Fruit fly (Drosophila melanogaster) whole organism, pupa: Measurements from ENCODE around the gene CG9427.

Experiments
- CG10348 ChIP-seq: fragments of 200-800 bp; sonication (Bioruptor generic); IDR thresholded peaks from 2 replicates; pipeline ENCODE4 v1.3.6; 2022; ENCODE audit warnings: missing biosample characterization, missing genetic modification characterization
- CG12605 ChIP-seq: fragments of 200-800 bp; sonication (Bioruptor generic); IDR thresholded peaks from 2 replicates; pipeline ENCODE4 v1.3.6; 2022; ENCODE audit warnings: missing biosample characterization, missing genetic modification characterization
- CG13204 ChIP-seq: fragments of 200-800 bp; sonication (Bioruptor generic); optimal IDR thresholded peaks from 2 replicates; lab custom pipeline; 2018; ENCODE audit warnings: missing biosample characterization, mild to moderate bottlenecking, missing genetic modification characterization, moderate library complexity
- CG14655 ChIP-seq: fragments of 200-800 bp; sonication (Bioruptor generic); optimal IDR thresholded peaks from 3 replicates; lab custom pipeline; 2017; ENCODE audit warnings: mild to moderate bottlenecking, missing biosample characterization, missing genetic modification reagents, missing genetic modification characterization
- CG15710 ChIP-seq: fragments of 200-800 bp; sonication (Bioruptor generic); optimal IDR thresholded peaks from 2 replicates; lab custom pipeline; 2018; ENCODE audit warnings: missing biosample characterization, mild to moderate bottlenecking, missing genetic modification characterization, moderate library complexity
- CG17806 ChIP-seq: fragments of 200-800 bp; sonication (Bioruptor generic); optimal IDR thresholded peaks from 2 replicates; lab custom pipeline; 2018; ENCODE audit warnings: missing biosample characterization, mild to moderate bottlenecking, missing genetic modification characterization, moderate library complexity
- CG32121 ChIP-seq: fragments of 200-800 bp; sonication (Bioruptor generic); IDR thresholded peaks from 2 replicates; pipeline ENCODE4 v1.3.6; 2022; ENCODE audit warnings: missing biosample characterization, missing genetic modification characterization
- CG34367 ChIP-seq: fragments of 200-800 bp; sonication (Bioruptor generic); optimal IDR thresholded peaks from 2 replicates; lab custom pipeline; 2018; ENCODE audit warnings: missing biosample characterization, mild to moderate bottlenecking, missing genetic modification characterization
- CG4496 ChIP-seq: fragments of 200-800 bp; sonication (Bioruptor generic); IDR thresholded peaks from 3 replicates; pipeline ENCODE4 v1.3.6; 2022; ENCODE audit warnings: missing biosample characterization, missing genetic modification characterization
- CG8159 ChIP-seq: fragments of 200-800 bp; sonication (Bioruptor generic); optimal IDR thresholded peaks from 3 replicates; lab custom pipeline; 2018; ENCODE audit warnings: missing biosample characterization, mild to moderate bottlenecking, missing genetic modification characterization, moderate library complexity
- CG8301 ChIP-seq: fragments of 200-800 bp; sonication (Bioruptor generic); optimal IDR thresholded peaks from 2 replicates; lab custom pipeline; 2018; ENCODE audit warnings: missing biosample characterization, mild to moderate bottlenecking, missing genetic modification characterization
- CG9948 ChIP-seq: fragments of 200-800 bp; sonication (Bioruptor generic); optimal IDR thresholded peaks from 2 replicates; lab custom pipeline; 2018; ENCODE audit warnings: missing biosample characterization, mild to moderate bottlenecking, missing genetic modification characterization, moderate library complexity
- D1 ChIP-seq: fragments of 200-800 bp; sonication (Bioruptor generic); optimal IDR thresholded peaks from 2 replicates; lab custom pipeline; 2018; ENCODE audit warnings: missing biosample characterization, mild to moderate bottlenecking, missing genetic modification characterization, moderate library complexity
- EcR ChIP-seq: fragments of 200-800 bp; sonication (Bioruptor generic); optimal IDR thresholded peaks from 3 replicates; lab custom pipeline; 2019; ENCODE audit warnings: missing biosample characterization, missing genetic modification characterization, mild to moderate bottlenecking, moderate library complexity, missing genetic modification reagents
- Ets98B ChIP-seq: fragments of 200-800 bp; sonication (Bioruptor generic); IDR thresholded peaks from 2 replicates; pipeline ENCODE4 v1.3.6; 2022; ENCODE audit warnings: missing biosample characterization, missing genetic modification characterization
- Pif1A ChIP-seq: fragments of 200-800 bp; sonication (Bioruptor generic); optimal IDR thresholded peaks from 3 replicates; lab custom pipeline; 2016; ENCODE audit warnings: missing biosample characterization, missing genetic modification characterization
- Pif1B ChIP-seq: fragments of 200-800 bp; sonication (Bioruptor generic); optimal IDR thresholded peaks from 3 replicates; lab custom pipeline; 2016; ENCODE audit warnings: missing biosample characterization, missing genetic modification characterization
- Snoo ChIP-seq: fragments of 200-800 bp; sonication (Bioruptor generic); optimal IDR thresholded peaks from 3 replicates; lab custom pipeline; 2017; ENCODE audit warnings: missing biosample characterization, mild to moderate bottlenecking, missing genetic modification characterization, inconsistent platforms
- fd96Ca ChIP-seq: fragments of 200-800 bp; sonication (Bioruptor generic); IDR thresholded peaks from 3 replicates; pipeline ENCODE4 v1.3.6; 2022; ENCODE audit warnings: missing biosample characterization, missing genetic modification characterization
- gl ChIP-seq: fragments of 200-800 bp; sonication (Bioruptor generic); optimal IDR thresholded peaks from 2 replicates; lab custom pipeline; 2018; ENCODE audit warnings: missing biosample characterization, mild to moderate bottlenecking, missing genetic modification characterization
- rn ChIP-seq: fragments of 200-800 bp; sonication (Bioruptor generic); IDR thresholded peaks from 2 replicates; pipeline ENCODE4 v1.3.6; 2022; ENCODE audit warnings: missing biosample characterization, missing genetic modification characterization

CG9427 gene

dm6 chr3R:9594839-9595238, 31.9 kb downstream of the CG9427 start:
- TF ChIP-seq CG32121: peak; percentile 24; the same call in 1 of the 2 replicates
- TF ChIP-seq D1 (tag; lab: Kevin White, UChicago): no peak
- TF ChIP-seq rn (GFP tag; lab: Robert Waterston, UW): 0 out of 2 replicates have a peak, but pooled peaks have one; percentile 29
- TF ChIP-seq CG12605: peak; percentile 19; the same call in 1 of the 2 replicates
- no peak; the same call in 1 of the 2 replicates for TF ChIP-seq Ets98B (GFP tag; lab: Robert Waterston, UW)
- peak; percentile 66; the same call in 1 of the 3 replicates for TF ChIP-seq fd96Ca

DNA sequence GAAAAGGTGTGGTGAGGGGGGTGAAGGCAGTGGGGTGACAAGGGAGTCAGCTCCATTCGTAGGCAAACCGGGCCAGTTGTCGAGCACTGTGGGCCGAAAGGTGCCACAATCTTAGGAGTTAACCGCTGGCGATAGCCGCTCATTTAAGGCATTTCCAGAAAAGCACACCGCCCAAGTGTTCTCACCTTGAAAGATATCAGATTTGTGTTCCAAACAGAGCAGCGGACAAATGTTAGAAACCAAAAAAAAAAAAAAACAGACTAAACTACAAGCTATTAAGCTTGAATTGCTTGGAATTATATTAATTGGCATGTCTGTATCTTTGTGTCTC, 32.5 kb downstream of the CG9427 start:
- TF ChIP-seq EcR (GFP tag; lab: Kevin White, UChicago) (no peak), CG14655 (GFP tag; lab: Kevin White, UChicago) (peak; percentile 71), CG8159 (tag; lab: Kevin White, UChicago) (peak; percentile 63), CG9948 (no peak), CG34367 (tag; lab: Kevin White, UChicago) (peak; percentile 45), CG8301 (tag; lab: Kevin White, UChicago) (peak; percentile 30), CG15710 (tag; lab: Kevin White, UChicago) (peak; percentile 39)

DNA sequence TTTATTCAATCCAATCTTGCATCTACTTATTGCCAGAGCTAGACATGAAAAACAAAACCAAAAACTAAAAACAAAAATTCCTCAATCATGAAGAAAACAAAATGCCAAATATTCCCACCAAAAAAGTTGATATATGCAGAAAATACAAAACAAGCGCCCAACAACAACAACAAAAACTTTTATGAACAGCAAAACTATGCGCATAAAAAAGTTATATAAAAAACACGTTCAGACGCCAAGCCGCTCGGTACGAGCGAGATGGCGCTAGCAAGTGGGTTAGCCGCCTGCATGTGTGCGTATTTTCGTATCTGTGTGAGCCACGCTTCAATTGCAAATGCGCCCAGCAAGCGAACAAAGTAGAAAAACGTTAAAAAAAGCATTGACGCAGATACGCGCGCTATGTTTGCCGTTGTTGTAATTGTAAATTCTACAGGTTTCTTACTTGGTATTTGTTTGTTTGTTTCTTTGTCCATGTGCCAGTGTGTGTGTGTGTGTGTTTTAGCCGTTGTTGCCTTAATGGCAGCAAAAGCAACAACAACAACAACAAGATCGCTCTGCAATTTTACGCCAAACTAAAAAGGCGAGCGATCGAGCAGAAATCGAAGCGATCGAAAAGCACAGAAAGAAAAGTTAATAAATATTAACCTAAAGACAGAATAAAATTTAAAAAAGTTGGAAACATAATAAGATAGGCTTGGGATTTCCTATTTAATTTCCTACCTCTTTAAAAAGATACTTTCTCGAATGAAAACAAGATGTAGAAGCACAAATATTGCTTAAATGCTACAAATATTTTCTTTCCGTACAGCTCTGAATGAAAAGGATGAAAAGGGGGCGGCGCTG, 33.1 kb downstream of the CG9427 start:
- TF ChIP-seq D1 (tag; lab: Kevin White, UChicago): no peak
- TF ChIP-seq CG13204 (GFP tag; lab: Kevin White, UChicago): peak; percentile 35
- peak; percentile 62 for TF ChIP-seq rn (GFP tag; lab: Robert Waterston, UW)
- TF ChIP-seq CG34367 (tag; lab: Kevin White, UChicago): peak; percentile 70
- peak; percentile 84 for TF ChIP-seq CG15710 (tag; lab: Kevin White, UChicago)
- TF ChIP-seq CG32121: peak; percentile 81
- peak; percentile 76 for TF ChIP-seq CG14655 (GFP tag; lab: Kevin White, UChicago)
- TF ChIP-seq CG8301 (tag; lab: Kevin White, UChicago): peak; percentile 69
- TF ChIP-seq CG8159 (tag; lab: Kevin White, UChicago): peak; percentile 85
- TF ChIP-seq EcR (GFP tag; lab: Kevin White, UChicago): no peak
- TF ChIP-seq Pif1A (GFP tag; lab: Kevin White, UChicago): peak; percentile 62
- 0 out of 3 replicates have a peak, but pooled peaks have one; percentile 37 for TF ChIP-seq fd96Ca
- TF ChIP-seq Snoo: no peak
- peak; percentile 72 for TF ChIP-seq CG12605
- TF ChIP-seq CG17806 (tag; lab: Kevin White, UChicago): peak; percentile 85
- peak; percentile 56 for TF ChIP-seq Pif1B (GFP tag; lab: Kevin White, UChicago)
- peak; percentile 87 for TF ChIP-seq CG9948
- peak; percentile 73 for TF ChIP-seq Ets98B (GFP tag; lab: Robert Waterston, UW)
- TF ChIP-seq CG10348 (GFP tag; lab: Robert Waterston, UW): no peak
- TF ChIP-seq CG4496: peak; percentile 81; the same call in 2 of the 3 replicates
- TF ChIP-seq gl (tag; lab: Kevin White, UChicago): peak; percentile 48
- TF ChIP-seq, all 21 proteins: peak for 17

DNA sequence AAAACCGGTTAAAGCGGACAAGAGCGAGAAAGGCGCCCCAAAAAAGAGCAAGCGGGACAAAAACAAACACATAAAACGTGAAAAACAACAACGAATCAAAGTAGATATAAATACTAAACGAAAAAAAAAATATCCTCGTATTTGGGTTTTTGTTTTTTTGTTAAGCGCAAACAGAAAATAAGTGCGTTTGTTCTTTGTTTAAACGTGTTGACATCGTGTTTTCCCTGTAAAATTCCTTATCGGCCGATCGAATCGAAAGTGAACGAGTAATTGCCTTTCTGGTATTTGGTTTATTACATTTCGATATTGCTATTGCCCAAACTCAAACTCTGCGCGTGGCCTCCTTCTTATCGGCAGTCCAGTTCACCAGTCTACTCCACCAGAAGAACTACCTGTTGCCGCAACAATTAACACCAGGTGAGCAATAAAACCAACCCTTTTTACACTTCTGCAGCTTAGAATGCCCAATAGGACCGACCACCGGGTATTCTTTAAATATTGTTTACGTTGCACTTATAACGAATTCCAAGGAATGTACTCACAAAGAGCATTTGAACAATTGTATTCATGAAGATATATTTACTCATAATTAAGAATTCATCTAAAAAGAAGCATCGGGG, 34.9 kb downstream of the CG9427 start:
- TF ChIP-seq CG14655 (GFP tag; lab: Kevin White, UChicago) (no peak), CG32121 (no peak), CG12605 (no peak), CG8159 (tag; lab: Kevin White, UChicago) (no peak), CG8301 (tag; lab: Kevin White, UChicago) (no peak), CG34367 (tag; lab: Kevin White, UChicago) (no peak), rn (GFP tag; lab: Robert Waterston, UW) (no peak), CG4496 (no peak), CG17806 (tag; lab: Kevin White, UChicago) (no peak), fd96Ca (no peak), EcR (GFP tag; lab: Kevin White, UChicago) (no peak), CG13204 (GFP tag; lab: Kevin White, UChicago) (no peak), D1 (tag; lab: Kevin White, UChicago) (no peak), Snoo (no peak), CG10348 (GFP tag; lab: Robert Waterston, UW) (no peak), CG9948 (no peak)
- TF ChIP-seq, all 21 proteins: peak for 0

DNA sequence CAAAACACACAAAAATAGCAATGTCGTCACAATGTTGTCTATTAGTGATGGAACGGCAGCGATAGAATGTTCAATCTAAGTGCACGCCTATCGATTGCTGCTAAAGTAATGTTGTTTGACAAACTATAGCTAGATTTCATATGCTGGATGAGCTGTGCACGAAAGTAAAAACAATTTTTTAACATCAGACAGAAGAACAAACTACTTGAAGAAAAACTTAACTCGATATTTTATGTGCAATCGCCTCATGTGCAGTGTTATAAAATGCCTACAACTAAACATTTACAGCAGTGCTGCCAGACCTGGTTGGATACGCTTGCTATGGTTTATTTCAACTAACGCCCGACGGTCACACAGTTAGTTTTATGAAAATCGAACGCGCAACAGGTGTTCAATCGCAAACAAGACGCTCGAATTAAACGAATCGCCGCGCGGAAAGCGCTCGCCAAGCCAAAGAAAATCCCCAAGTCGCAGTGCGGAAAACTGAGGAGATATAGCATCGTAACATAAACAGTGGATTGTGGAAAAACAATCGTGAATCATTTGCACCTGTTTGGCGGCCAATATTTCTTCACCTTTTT, 35.7 kb downstream of the CG9427 start, which contains the start of the genes bocks and CG8312:
TSS of gene bocks (minus strand) at position 51 of the 581 bp plus-strand sequence.
TSS of gene CG8312 (plus strand) at position 358 of the 581 bp plus-strand sequence.
- TF ChIP-seq Ets98B (GFP tag; lab: Robert Waterston, UW) (no peak), CG15710 (tag; lab: Kevin White, UChicago) (peak; percentile 3)
